Worm (Caenorhabditis elegans): ENCODE measurements around the gene C31H2.3.

- no peak for TF ChIP-seq ama-1 (optimal IDR thresholded peaks at IDR 0.05)
- TF ChIP-seq ceh-36 (tag; optimal IDR thresholded peaks at IDR 0.05): no peak
- no peak for TF ChIP-seq tra-4 (tag; optimal IDR thresholded peaks at IDR 0.05)
- no peak for TF ChIP-seq aly-1 (tag; optimal IDR thresholded peaks at IDR 0.05)
- no peak for TF ChIP-seq hmg-4 (GFP tag; optimal IDR thresholded peaks at IDR 0.05)
- TF ChIP-seq hmbx-1 (tag; optimal IDR thresholded peaks at IDR 0.05): no peak
- no peak for TF ChIP-seq B0310.2 (tag; optimal IDR thresholded peaks at IDR 0.05)
Measured at ce11 chrX:5140177-5140576, 14.0 kb downstream of the C31H2.3 start.

All from whole organism, early embryonic.